Worm (Caenorhabditis elegans) whole organism, L2 larva: ENCODE measurements around the gene srh-5.

Experiments
- elt-3 ChIP-seq: sonication (generic microtip); optimal IDR thresholded peaks from 2 replicates; lab custom pipeline; 2017; ENCODE audit warnings: missing biosample characterization, missing genetic modification characterization
- sma-3 ChIP-seq: sonication (generic microtip); optimal IDR thresholded peaks from 2 replicates; lab custom pipeline; 2016; ENCODE audit warnings: missing genetic modification reagents, missing genetic modification characterization, missing compliant biosample characterization
- unc-39 ChIP-seq: fragments of 150-350 bp; optimal IDR thresholded peaks from 2 replicates; lab custom pipeline; 2014; ENCODE audit warnings: missing biosample characterization, missing genetic modification characterization
- unc-62 ChIP-seq: fragments of 150-350 bp; optimal IDR thresholded peaks from 2 replicates; lab custom pipeline; 2014; ENCODE audit warnings: missing biosample characterization, missing genetic modification reagents, missing genetic modification characterization
- zag-1 ChIP-seq: fragments of 150-350 bp; optimal IDR thresholded peaks from 2 replicates; lab custom pipeline; 2014; ENCODE audit warnings: missing biosample characterization, missing genetic modification characterization
- ztf-1 ChIP-seq: fragments of 200-800 bp; sonication (Bioruptor generic); conservative IDR thresholded peaks from 2 replicates; pipeline ENCODE4 v1.3.6; 2022; ENCODE audit warnings: missing genetic modification characterization, missing compliant biosample characterization
- ztf-4 ChIP-seq: fragments of 150-350 bp; optimal IDR thresholded peaks from 2 replicates; lab custom pipeline; 2014; ENCODE audit warnings: missing biosample characterization, missing genetic modification characterization

ce11 chrV:1678228-1678627, 7.2 kb upstream of the srh-5 start, which contains the start of gene srw-98:
- no peak for TF ChIP-seq ztf-4 (tag; lab: Kevin White, UChicago)
- TF ChIP-seq zag-1 (tag; lab: Kevin White, UChicago): no peak
- no peak for TF ChIP-seq sma-3 (GFP tag; lab: Kevin White, UChicago)
- no peak for TF ChIP-seq unc-39 (tag; lab: Kevin White, UChicago)
- TF ChIP-seq unc-62: no peak
- TF ChIP-seq ztf-1 (GFP tag; lab: Robert Waterston, UW): no peak
- no peak for TF ChIP-seq elt-3
